Worm (Caenorhabditis elegans) whole organism, late embryonic: ENCODE results near the gene fbxb-111.

Source experiments
- C08G9.2 ChIP-seq: sonication (generic microtip); optimal IDR thresholded peaks from 2 replicates; lab custom pipeline; 2016; ENCODE audit warnings: mild to moderate bottlenecking, missing genetic modification characterization, moderate library complexity, missing compliant biosample characterization
- ama-1 ChIP-seq: fragments of 150-350 bp; optimal IDR thresholded peaks from 2 replicates; lab custom pipeline; 2014
- ceh-14 ChIP-seq: sonication (generic microtip); optimal IDR thresholded peaks from 2 replicates; lab custom pipeline; 2016; ENCODE audit warnings: missing genotype, missing genetic modification characterization, missing compliant biosample characterization
- ceh-9 ChIP-seq: sonication (generic microtip); optimal IDR thresholded peaks from 2 replicates; lab custom pipeline; 2016; ENCODE audit warnings: mild to moderate bottlenecking, missing genetic modification characterization, inconsistent platforms, missing compliant biosample characterization
- elt-2 ChIP-seq: sonication (generic microtip); optimal IDR thresholded peaks from 2 replicates; lab custom pipeline; 2016; ENCODE audit warnings: missing genetic modification reagents, missing genetic modification characterization, missing compliant biosample characterization
- fax-1 ChIP-seq: sonication (generic microtip); optimal IDR thresholded peaks from 2 replicates; lab custom pipeline; 2016; ENCODE audit warnings: missing genotype, missing genetic modification characterization, missing compliant biosample characterization
- hlh-8 ChIP-seq: sonication (generic microtip); optimal IDR thresholded peaks from 2 replicates; lab custom pipeline; 2016; ENCODE audit warnings: missing genotype, missing genetic modification characterization, missing compliant biosample characterization
- nfya-1 ChIP-seq: sonication (generic microtip); optimal IDR thresholded peaks from 2 replicates; lab custom pipeline; 2017; ENCODE audit warnings: missing genetic modification characterization, mild to moderate bottlenecking, missing compliant biosample characterization, antibody characterized with exemption, moderate library complexity
- pha-4 ChIP-seq: fragments of 150-350 bp; optimal IDR thresholded peaks from 2 replicates; lab custom pipeline; 2018; ENCODE audit warnings: missing biosample characterization, missing genetic modification reagents, missing genetic modification characterization
- tbx-2 ChIP-seq: sonication (generic microtip); optimal IDR thresholded peaks from 2 replicates; lab custom pipeline; 2016; ENCODE audit warnings: missing genetic modification characterization, missing compliant biosample characterization
- unc-3 ChIP-seq, 2 experiments: fragments of 200-800 bp in 1 of 2; sonication (Bioruptor generic) in 1 of 2; sonication (generic microtip) in 1 of 2; conservative IDR thresholded peaks in 1 of 2; optimal IDR thresholded peaks in 1 of 2; 2 replicates each; pipeline versions ENCODE4 v1.3.6 to Lab custom; 2016 to 2022; ENCODE audit warnings: missing compliant biosample characterization in 2 of 2, missing genetic modification characterization in 2 of 2, missing genetic modification reagents in 1 of 2
- unc-42 ChIP-seq: sonication (generic microtip); optimal IDR thresholded peaks from 2 replicates; lab custom pipeline; 2016; ENCODE audit warnings: missing genotype, missing genetic modification characterization, missing compliant biosample characterization
- unc-55 ChIP-seq: sonication (generic microtip); optimal IDR thresholded peaks from 2 replicates; lab custom pipeline; 2017; ENCODE audit warnings: missing biosample characterization, missing genetic modification reagents, missing genetic modification characterization
- unc-86 ChIP-seq: sonication (generic microtip); optimal IDR thresholded peaks from 2 replicates; lab custom pipeline; 2016; ENCODE audit warnings: missing genetic modification characterization, missing compliant biosample characterization

DNA sequence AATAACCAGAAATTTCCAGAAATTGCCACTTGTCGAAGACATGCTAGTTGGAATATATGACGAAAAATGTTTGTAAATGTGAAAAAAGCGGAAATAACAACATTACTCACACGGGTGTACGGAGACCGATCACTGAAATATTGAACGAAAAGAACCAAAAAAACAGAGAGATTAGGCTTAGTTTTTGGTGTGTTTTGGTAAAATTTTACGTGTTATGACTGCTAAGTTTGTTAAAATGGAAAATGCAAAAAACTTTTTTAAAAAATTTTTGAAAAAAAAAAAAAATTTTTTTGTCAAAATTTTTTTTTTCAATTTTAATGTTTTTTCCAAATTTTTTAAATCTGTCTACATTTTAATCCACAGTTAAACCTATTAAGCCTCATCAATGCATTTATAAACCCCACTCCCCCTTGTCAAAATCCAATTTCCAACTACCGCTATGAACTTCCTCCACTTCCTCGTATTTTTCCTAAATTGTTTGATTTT, 47.7 kb upstream of the fbxb-111 start, which contains the start of the genes fut-4 and K12H6.10:
- TF ChIP-seq elt-2 (no peak), fax-1 (no peak), C08G9.2 (tag; lab: Kevin White, UChicago) (no peak), unc-3 (GFP tag; conservative IDR thresholded peaks at IDR 0.05; lab: Robert Waterston, UW) (no peak), unc-3 (tag; optimal IDR thresholded peaks at IDR 0.05; lab: Kevin White, UChicago) (no peak), ama-1 (lab: Kevin White, UChicago) (no peak), tbx-2 (tag; lab: Kevin White, UChicago) (no peak), nfya-1 (tag; lab: Kevin White, UChicago) (no peak), unc-55 (no peak), hlh-8 (tag; lab: Kevin White, UChicago) (no peak), pha-4 (tag; lab: Kevin White, UChicago) (no peak), ceh-14 (tag; lab: Kevin White, UChicago) (no peak), unc-42 (tag; lab: Kevin White, UChicago) (no peak), ceh-9 (tag; lab: Kevin White, UChicago) (no peak), unc-86 (no peak)
